Fruit fly (Drosophila melanogaster) whole organism, embryonic: Measurements from ENCODE around the gene CG34026.

ENCODE experiments used
- Aef1 ChIP-seq: fragments of 200-800 bp; sonication (Bioruptor generic); IDR thresholded peaks from 3 replicates; pipeline ENCODE4 v1.3.6; 2022; ENCODE audit warnings: missing biosample characterization, missing genetic modification characterization
- Asciz ChIP-seq: fragments of 200-800 bp; sonication (Bioruptor generic); optimal IDR thresholded peaks from 2 replicates; lab custom pipeline; 2017; ENCODE audit warnings: missing biosample characterization, mild to moderate bottlenecking, missing genetic modification characterization, missing genetic modification reagents
- Atf3 ChIP-seq: fragments of 200-800 bp; sonication (Bioruptor generic); optimal IDR thresholded peaks from 3 replicates; lab custom pipeline; 2016; ENCODE audit warnings: missing biosample characterization, missing genetic modification characterization
- CG12071 ChIP-seq: fragments of 200-800 bp; sonication (Bioruptor generic); optimal IDR thresholded peaks from 3 replicates; lab custom pipeline; 2018; ENCODE audit warnings: missing biosample characterization, mild to moderate bottlenecking, missing genetic modification characterization
- CG12236 ChIP-seq: fragments of 200-800 bp; sonication (Bioruptor generic); optimal IDR thresholded peaks from 2 replicates; lab custom pipeline; 2016; ENCODE audit warnings: missing biosample characterization, missing genetic modification characterization
- CG12659 ChIP-seq: fragments of 200-800 bp; sonication (Bioruptor generic); optimal IDR thresholded peaks from 3 replicates; lab custom pipeline; 2017; ENCODE audit warnings: mild to moderate bottlenecking, missing biosample characterization, missing genetic modification reagents, missing genetic modification characterization
- CG12769 ChIP-seq: fragments of 200-800 bp; sonication (Bioruptor generic); optimal IDR thresholded peaks from 2 replicates; lab custom pipeline; 2019; ENCODE audit warnings: missing biosample characterization, mild to moderate bottlenecking, missing genetic modification characterization, moderate library complexity
- CG13424 ChIP-seq: fragments of 200-800 bp; sonication (Bioruptor generic); optimal IDR thresholded peaks from 2 replicates; lab custom pipeline; 2019; ENCODE audit warnings: missing biosample characterization, mild to moderate bottlenecking, missing genetic modification characterization, moderate library complexity
- CG15011 ChIP-seq: fragments of 200-800 bp; sonication (Bioruptor generic); optimal IDR thresholded peaks from 3 replicates; lab custom pipeline; 2018; ENCODE audit warnings: missing biosample characterization, mild to moderate bottlenecking, missing genetic modification characterization
- CG17361 ChIP-seq: fragments of 200-800 bp; sonication (Bioruptor generic); IDR thresholded peaks from 3 replicates; pipeline ENCODE4 v1.3.6; 2022; ENCODE audit warnings: missing biosample characterization, missing genetic modification characterization
- CG2120 ChIP-seq: fragments of 200-800 bp; sonication (Bioruptor generic); optimal IDR thresholded peaks from 3 replicates; lab custom pipeline; 2016; ENCODE audit warnings: missing biosample characterization, missing genetic modification characterization
- CG31224 ChIP-seq: fragments of 200-800 bp; sonication (Bioruptor generic); IDR thresholded peaks from 2 replicates; pipeline ENCODE4 v1.3.6; 2022; ENCODE audit warnings: missing biosample characterization, missing genetic modification characterization
- CG33213 ChIP-seq: fragments of 200-800 bp; sonication (Bioruptor generic); optimal IDR thresholded peaks from 3 replicates; lab custom pipeline; 2016; ENCODE audit warnings: missing biosample characterization, missing genetic modification characterization
- CG4707 ChIP-seq: fragments of 200-800 bp; sonication (Bioruptor generic); optimal IDR thresholded peaks from 2 replicates; lab custom pipeline; 2018; ENCODE audit warnings: missing biosample characterization, mild to moderate bottlenecking, missing genetic modification characterization, moderate library complexity
- CG6689 ChIP-seq: fragments of 200-800 bp; sonication (Bioruptor generic); IDR thresholded peaks from 2 replicates; pipeline ENCODE4 v1.3.6; 2022; ENCODE audit warnings: missing biosample characterization, missing genetic modification characterization
- CG7786 ChIP-seq: fragments of 200-800 bp; sonication (Bioruptor generic); optimal IDR thresholded peaks from 2 replicates; lab custom pipeline; 2016; ENCODE audit warnings: missing biosample characterization, missing genetic modification characterization
- E2f2 ChIP-seq: fragments of 200-800 bp; sonication (Bioruptor generic); IDR thresholded peaks from 2 replicates; pipeline ENCODE4 v1.3.6; 2022; ENCODE audit warnings: missing biosample characterization, missing genetic modification characterization
- Ets65A ChIP-seq: fragments of 200-800 bp; sonication (Bioruptor generic); peaks from one replicate; lab custom pipeline; 2016; ENCODE audit warnings: missing biosample characterization, missing genetic modification characterization
- Hmx ChIP-seq: fragments of 200-800 bp; sonication (Bioruptor generic); optimal IDR thresholded peaks from 2 replicates; lab custom pipeline; 2016; ENCODE audit warnings: missing biosample characterization, missing genetic modification characterization
- Hr78 ChIP-seq, 2 experiments: fragments of 200-800 bp in 1 of 2; fragments of >200 bp in 1 of 2; sonication (Bioruptor generic) in 1 of 2; optimal IDR thresholded peaks; 2 replicates each; lab custom pipeline; 2017 to 2019; ENCODE audit warnings: missing biosample characterization in 2 of 2, missing genetic modification characterization in 2 of 2, mild to moderate bottlenecking in 1 of 2, moderate library complexity in 1 of 2
- MTF-1 ChIP-seq: fragments of 200-800 bp; sonication (Bioruptor generic); optimal IDR thresholded peaks from 2 replicates; lab custom pipeline; 2018; ENCODE audit warnings: missing biosample characterization, mild to moderate bottlenecking, missing genetic modification characterization, borderline replicate concordance
- Meics ChIP-seq: fragments of 200-800 bp; sonication (Bioruptor generic); optimal IDR thresholded peaks from 2 replicates; lab custom pipeline; 2017; ENCODE audit warnings: missing biosample characterization, mild to moderate bottlenecking, missing genetic modification characterization
- Pdp1 ChIP-seq, 2 experiments: fragments of 200-800 bp; sonication (Bioruptor generic); optimal IDR thresholded peaks; 3 replicates each; lab custom pipeline; 2016; ENCODE audit warnings: missing biosample characterization in 2 of 2, missing genetic modification characterization in 2 of 2, mild to moderate bottlenecking in 1 of 2, moderate library complexity in 1 of 2
- Ssrp ChIP-seq: fragments of 200-800 bp; sonication (Bioruptor generic); optimal IDR thresholded peaks from 2 replicates; lab custom pipeline; 2018; ENCODE audit warnings: missing biosample characterization, mild to moderate bottlenecking, missing genetic modification characterization, moderate library complexity
- Xrp1 ChIP-seq: fragments of 200-800 bp; sonication (Bioruptor generic); IDR thresholded peaks from 2 replicates; pipeline ENCODE4 v1.3.6; 2022; ENCODE audit warnings: missing biosample characterization, missing genetic modification characterization
- ara ChIP-seq: fragments of 200-800 bp; sonication (Bioruptor generic); IDR thresholded peaks from 2 replicates; pipeline ENCODE4 v1.3.6; 2022; ENCODE audit warnings: missing biosample characterization, missing genetic modification characterization
- az2 ChIP-seq: fragments of 200-800 bp; sonication (Bioruptor generic); optimal IDR thresholded peaks from 3 replicates; lab custom pipeline; 2016; ENCODE audit warnings: missing biosample characterization, missing genetic modification characterization
- btn ChIP-seq: fragments of 200-800 bp; sonication (Bioruptor generic); optimal IDR thresholded peaks from 2 replicates; lab custom pipeline; 2016; ENCODE audit warnings: missing biosample characterization, missing genetic modification characterization
- chinmo ChIP-seq: fragments of 200-800 bp; sonication (Bioruptor generic); IDR thresholded peaks from 4 replicates; pipeline ENCODE4 v1.3.6; 2022; ENCODE audit warnings: missing biosample characterization, missing genetic modification characterization; ENCODE audit not compliant: partially characterized antibody
- ci ChIP-seq: fragments of 200-800 bp; sonication (Bioruptor generic); IDR thresholded peaks from 3 replicates; pipeline ENCODE4 v1.3.6; 2022; ENCODE audit warnings: missing biosample characterization, missing genetic modification characterization
- corto ChIP-seq: fragments of 200-800 bp; sonication (Bioruptor generic); optimal IDR thresholded peaks from 2 replicates; lab custom pipeline; 2016; ENCODE audit warnings: missing biosample characterization, mild to moderate bottlenecking, missing genetic modification characterization, moderate library complexity
- cwo ChIP-seq: fragments of 200-800 bp; sonication (Bioruptor generic); optimal IDR thresholded peaks from 3 replicates; lab custom pipeline; 2017; ENCODE audit warnings: missing biosample characterization, missing genetic modification characterization, mild to moderate bottlenecking, moderate library complexity, missing genetic modification reagents
- eve ChIP-seq, 2 experiments: fragments of >200 bp; optimal IDR thresholded peaks; 2 replicates each; lab custom pipeline; 2017; ENCODE audit warnings: missing biosample characterization in 2 of 2, missing genetic modification characterization in 2 of 2
- ftz-f1 ChIP-seq: fragments of 200-800 bp; sonication (Bioruptor generic); optimal IDR thresholded peaks from 2 replicates; lab custom pipeline; 2016; ENCODE audit warnings: missing biosample characterization, missing genetic modification characterization
- ham ChIP-seq: fragments of 200-800 bp; sonication (Bioruptor generic); IDR thresholded peaks from 2 replicates; pipeline ENCODE4 v1.3.6; 2022; ENCODE audit warnings: missing biosample characterization, missing genetic modification characterization
- inv ChIP-seq: fragments of 200-800 bp; sonication (Bioruptor generic); IDR thresholded peaks from 2 replicates; pipeline ENCODE4 v1.3.6; 2022; ENCODE audit warnings: missing biosample characterization, missing genetic modification characterization; ENCODE audit not compliant: partially characterized antibody
- jigr1 ChIP-seq: fragments of 200-800 bp; sonication (Bioruptor generic); IDR thresholded peaks from 3 replicates; pipeline ENCODE4 v1.3.6; 2022; ENCODE audit warnings: missing biosample characterization, missing genetic modification characterization
- org-1 ChIP-seq: fragments of 200-800 bp; sonication (Bioruptor generic); optimal IDR thresholded peaks from 2 replicates; lab custom pipeline; 2017; ENCODE audit warnings: missing biosample characterization, missing genetic modification characterization
- pho ChIP-seq: fragments of 200-800 bp; sonication (Bioruptor generic); optimal IDR thresholded peaks from 2 replicates; lab custom pipeline; 2016; ENCODE audit warnings: missing biosample characterization, missing genetic modification characterization
- ro ChIP-seq: fragments of 200-800 bp; sonication (Bioruptor generic); IDR thresholded peaks from 2 replicates; pipeline ENCODE4 v1.3.6; 2022; ENCODE audit warnings: missing biosample characterization, missing genetic modification characterization
- row ChIP-seq: fragments of 200-800 bp; sonication (Bioruptor generic); IDR thresholded peaks from 3 replicates; pipeline ENCODE4 v1.3.6; 2022; ENCODE audit warnings: missing biosample characterization, missing genetic modification characterization
- sd ChIP-seq: fragments of 200-800 bp; sonication (Bioruptor generic); optimal IDR thresholded peaks from 3 replicates; lab custom pipeline; 2018; ENCODE audit warnings: missing biosample characterization, mild to moderate bottlenecking, missing genetic modification characterization, moderate library complexity
- sens-2 ChIP-seq: fragments of 200-800 bp; sonication (Bioruptor generic); IDR thresholded peaks from 2 replicates; pipeline ENCODE4 v1.3.6; 2022; ENCODE audit warnings: missing biosample characterization, missing genetic modification characterization
- slbo ChIP-seq: fragments of 200-800 bp; sonication (Bioruptor generic); IDR thresholded peaks from 2 replicates; pipeline ENCODE4 v1.3.6; 2022; ENCODE audit warnings: missing biosample characterization, missing genetic modification characterization
- so ChIP-seq: fragments of 200-800 bp; sonication (Bioruptor generic); IDR thresholded peaks from 3 replicates; pipeline ENCODE4 v1.3.6; 2022; ENCODE audit warnings: missing biosample characterization, missing genetic modification characterization
- sqz ChIP-seq: fragments of 200-800 bp; sonication (Bioruptor generic); optimal IDR thresholded peaks from 3 replicates; lab custom pipeline; 2018; ENCODE audit warnings: missing biosample characterization, mild to moderate bottlenecking, missing genetic modification characterization
- sr ChIP-seq: fragments of 200-800 bp; sonication (Bioruptor generic); IDR thresholded peaks from 3 replicates; pipeline ENCODE4 v1.3.6; 2022; ENCODE audit warnings: missing biosample characterization, missing genetic modification characterization
- stwl ChIP-seq: fragments of 200-800 bp; sonication (Bioruptor generic); optimal IDR thresholded peaks from 3 replicates; lab custom pipeline; 2018; ENCODE audit warnings: missing biosample characterization, mild to moderate bottlenecking, missing genetic modification characterization, moderate library complexity
- sug ChIP-seq: fragments of 200-800 bp; optimal IDR thresholded peaks from 2 replicates; lab custom pipeline; 2019; ENCODE audit warnings: missing biosample characterization, mild to moderate bottlenecking, missing genetic modification characterization, moderate library complexity
- trh ChIP-seq: fragments of 200-800 bp; sonication (Bioruptor generic); optimal IDR thresholded peaks from 2 replicates; lab custom pipeline; 2016; ENCODE audit warnings: missing biosample characterization, missing genetic modification characterization
- unc-4 ChIP-seq: fragments of 200-800 bp; sonication (Bioruptor generic); IDR thresholded peaks from 2 replicates; pipeline ENCODE4 v1.3.6; 2022; ENCODE audit warnings: missing biosample characterization, missing genetic modification characterization; ENCODE audit not compliant: partially characterized antibody

Gene CG34026

dm6 chrX:9580544-9580943, 46.9 kb downstream of the CG34026 start (continued):
- no peak for TF ChIP-seq CG12071 (GFP tag; lab: Kevin White, UChicago)
- peak; percentile 61 for TF ChIP-seq cwo (GFP tag; lab: Kevin White, UChicago)
- TF ChIP-seq CG15011 (GFP tag; lab: Kevin White, UChicago), result no peak
- peak in 1 of 2 experiments; percentile 57 for TF ChIP-seq Hr78 (GFP tag; optimal IDR thresholded peaks at IDR 0.05; lab: Kevin White, UChicago)
- peak; percentile 2 for TF ChIP-seq CG2120 (GFP tag; lab: Kevin White, UChicago)
- no peak for TF ChIP-seq ci (GFP tag; lab: Robert Waterston, UW)
- TF ChIP-seq Aef1 (GFP tag; lab: Robert Waterston, UW), result no peak
- no peak for TF ChIP-seq Atf3 (GFP tag; lab: Kevin White, UChicago)
- peak; percentile 72 for TF ChIP-seq sqz
- no peak for TF ChIP-seq CG13424 (tag; lab: Kevin White, UChicago)
- TF ChIP-seq pho, result no peak
- TF ChIP-seq Hmx (GFP tag; lab: Kevin White, UChicago), result no peak
- no peak for TF ChIP-seq CG17361 (GFP tag; lab: Robert Waterston, UW)
- no peak for TF ChIP-seq CG12769
- TF ChIP-seq CG4707 (GFP tag; lab: Kevin White, UChicago), result no peak
- TF ChIP-seq Pdp1 (GFP tag; optimal IDR thresholded peaks at IDR 0.05; lab: Kevin White, UChicago), result no peak
- no peak for TF ChIP-seq ro (GFP tag; lab: Robert Waterston, UW)
- TF ChIP-seq ara, result no peak
- 0 out of 3 replicates have a peak, but pooled peaks have one; percentile 9 for TF ChIP-seq row (GFP tag; lab: Robert Waterston, UW)
- TF ChIP-seq ham (GFP tag; lab: Robert Waterston, UW), result no peak
- TF ChIP-seq eve (GFP tag; optimal IDR thresholded peaks at IDR 0.05; lab: Kevin White, UChicago), result no peak
- 0 out of 4 replicates have a peak, but pooled peaks have one; percentile 71 for TF ChIP-seq chinmo (GFP tag; lab: Robert Waterston, UW)
- peak; percentile 10 for TF ChIP-seq Ets65A (GFP tag; lab: Kevin White, UChicago)
- no peak for TF ChIP-seq Asciz (GFP tag; lab: Kevin White, UChicago)
- no peak for TF ChIP-seq sug (tag; lab: Kevin White, UChicago)
- TF ChIP-seq CG6689 (GFP tag; lab: Robert Waterston, UW), result 0 out of 2 replicates have a peak, but pooled peaks have one; percentile 13
- TF ChIP-seq org-1, result no peak
- TF ChIP-seq MTF-1, result no peak
- no peak for TF ChIP-seq sd
- TF ChIP-seq CG12659 (GFP tag; lab: Kevin White, UChicago), result no peak
- TF ChIP-seq unc-4 (GFP tag; lab: Robert Waterston, UW), result no peak
- no peak for TF ChIP-seq corto (GFP tag; lab: Kevin White, UChicago)
- TF ChIP-seq Xrp1, result no peak
- no peak for TF ChIP-seq CG12236
- TF ChIP-seq jigr1 (GFP tag; lab: Robert Waterston, UW), result no peak
- no peak for TF ChIP-seq btn (GFP tag; lab: Kevin White, UChicago)
- TF ChIP-seq sens-2 (GFP tag; lab: Robert Waterston, UW), result no peak
- TF ChIP-seq Meics, result no peak
- TF ChIP-seq Ssrp (tag; lab: Kevin White, UChicago), result no peak
- no peak for TF ChIP-seq CG31224 (GFP tag; lab: Robert Waterston, UW)
- TF ChIP-seq CG7786 (GFP tag; lab: Kevin White, UChicago), result no peak
- no peak for TF ChIP-seq az2 (GFP tag; lab: Kevin White, UChicago)
- TF ChIP-seq slbo (GFP tag; lab: Robert Waterston, UW), result peak; percentile 20; the same call in 1 of the 2 replicates
- TF ChIP-seq E2f2 (GFP tag; lab: Robert Waterston, UW), result no peak
- peak; percentile 90 for TF ChIP-seq ftz-f1 (GFP tag; lab: Kevin White, UChicago)
- TF ChIP-seq inv (GFP tag; lab: Robert Waterston, UW), result no peak
- no peak for TF ChIP-seq stwl (tag; lab: Kevin White, UChicago)
- TF ChIP-seq CG33213 (GFP tag; lab: Kevin White, UChicago), result no peak
- TF ChIP-seq so (GFP tag; lab: Robert Waterston, UW), result no peak
- TF ChIP-seq trh, result no peak
- no peak for TF ChIP-seq sr
